Worm (Caenorhabditis elegans): ENCODE results near the gene B0244.4.

Gene B0244.4

DNA sequence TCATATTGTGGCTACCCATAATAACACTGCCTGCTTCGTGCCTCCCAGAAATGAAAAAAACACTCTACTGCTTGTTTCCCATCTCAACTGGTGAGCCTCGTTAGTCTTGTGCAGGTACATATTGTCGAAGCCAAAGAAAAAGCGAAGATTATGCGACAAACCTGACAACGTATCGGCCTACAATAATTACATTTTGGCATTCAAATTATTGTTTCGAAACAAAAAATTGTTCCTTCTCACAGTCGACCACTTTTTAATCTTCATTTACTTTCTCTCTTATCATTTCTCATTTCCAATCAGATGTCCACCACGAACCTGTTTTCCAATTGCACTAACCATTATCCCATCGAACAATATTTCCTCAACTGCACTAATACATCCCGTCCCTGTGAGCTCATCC, 4.2 kb upstream of the B0244.4 start, which contains the start of gene B0244.15 (continued):
- TF ChIP-seq pag-3 (tag; optimal IDR thresholded peaks at IDR 0.05; ENCODE audit: borderline replicate concordance) = no peak

DNA sequence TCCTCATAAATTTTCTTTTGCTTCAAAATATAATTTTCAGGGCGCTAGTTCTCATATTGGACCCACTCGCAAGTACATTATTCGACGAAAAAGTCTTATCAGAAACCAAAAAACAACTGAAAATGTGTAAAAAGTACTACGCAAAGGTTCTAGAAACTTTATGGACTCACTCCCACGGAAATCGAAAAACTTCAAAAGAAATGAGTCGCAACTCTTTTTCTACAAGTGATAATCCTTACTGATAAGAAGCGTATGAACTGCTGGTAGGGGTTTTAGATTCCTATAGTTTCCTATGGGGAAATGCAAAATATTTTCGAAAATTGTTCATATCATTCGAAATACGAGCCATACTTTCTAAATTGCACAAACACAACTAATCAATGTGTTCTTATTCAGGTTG, 2.7 kb upstream of the B0244.4 start, which contains the start of gene B0244.5:
Gene B0244.5 (plus strand): TSS at position 301 of the 400 bp plus-strand sequence.
- no peak for TF ChIP-seq pqm-1 (tag; optimal IDR thresholded peaks at IDR 0.05)
- TF ChIP-seq hlh-15 (tag; optimal IDR thresholded peaks at IDR 0.05) = no peak
- TF ChIP-seq ref-2 (tag; optimal IDR thresholded peaks at IDR 0.05) = no peak

DNA sequence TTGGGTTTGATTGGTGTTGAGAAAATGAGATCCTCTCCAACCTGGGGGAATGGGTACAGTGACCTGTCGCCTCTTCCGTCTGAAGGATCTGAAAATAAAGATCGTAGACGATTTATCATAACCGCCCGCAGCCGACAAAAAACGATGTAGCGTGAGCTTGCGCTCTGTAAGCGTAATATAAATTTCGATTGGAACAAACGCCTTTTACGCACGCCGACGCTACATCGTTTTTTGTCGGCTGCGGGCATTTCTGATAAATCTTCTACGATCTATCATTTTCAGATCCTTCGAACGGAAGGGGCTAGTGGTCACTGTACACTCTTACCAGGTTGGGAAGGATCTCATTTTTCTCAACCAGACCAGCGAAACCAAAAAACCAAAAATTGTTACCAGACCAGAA, 1.1 kb downstream of the B0244.4 start:
- TF ChIP-seq C08G9.2 (tag; optimal IDR thresholded peaks at IDR 0.05) = no peak
- no peak for TF ChIP-seq ref-2 (tag; optimal IDR thresholded peaks at IDR 0.05)
- TF ChIP-seq pax-1 (tag; optimal IDR thresholded peaks at IDR 0.05) = no peak
- no peak for TF ChIP-seq ceh-30 (tag; optimal IDR thresholded peaks at IDR 0.05)
- TF ChIP-seq ahr-1 (tag; optimal IDR thresholded peaks at IDR 0.05) = no peak
- TF ChIP-seq mec-3 (tag; optimal IDR thresholded peaks at IDR 0.05; ENCODE audit: borderline replicate concordance) = no peak
- TF ChIP-seq ets-4 (tag; optimal IDR thresholded peaks at IDR 0.05) = no peak
- no peak for TF ChIP-seq ceh-9 (tag; optimal IDR thresholded peaks at IDR 0.05)
- no peak for TF ChIP-seq lin-11 (tag; optimal IDR thresholded peaks at IDR 0.05)
- TF ChIP-seq ceh-31 (tag; optimal IDR thresholded peaks at IDR 0.05) = no peak
- no peak for TF ChIP-seq pros-1 (tag; optimal IDR thresholded peaks at IDR 0.05)
- no peak for TF ChIP-seq pat-9 (tag; optimal IDR thresholded peaks at IDR 0.05)
- no peak for TF ChIP-seq ceh-14 (tag; optimal IDR thresholded peaks at IDR 0.05)
- no peak for TF ChIP-seq C38D4.7 (GFP tag; optimal IDR thresholded peaks at IDR 0.05)
- TF ChIP-seq K02D7.2 (tag; optimal IDR thresholded peaks at IDR 0.05) = no peak
- TF ChIP-seq ceh-6 (GFP tag; optimal IDR thresholded peaks at IDR 0.05) = no peak
- no peak for TF ChIP-seq ceh-34 (tag; optimal IDR thresholded peaks at IDR 0.05)
- TF ChIP-seq eyg-1 (tag; optimal IDR thresholded peaks at IDR 0.05) = no peak

DNA sequence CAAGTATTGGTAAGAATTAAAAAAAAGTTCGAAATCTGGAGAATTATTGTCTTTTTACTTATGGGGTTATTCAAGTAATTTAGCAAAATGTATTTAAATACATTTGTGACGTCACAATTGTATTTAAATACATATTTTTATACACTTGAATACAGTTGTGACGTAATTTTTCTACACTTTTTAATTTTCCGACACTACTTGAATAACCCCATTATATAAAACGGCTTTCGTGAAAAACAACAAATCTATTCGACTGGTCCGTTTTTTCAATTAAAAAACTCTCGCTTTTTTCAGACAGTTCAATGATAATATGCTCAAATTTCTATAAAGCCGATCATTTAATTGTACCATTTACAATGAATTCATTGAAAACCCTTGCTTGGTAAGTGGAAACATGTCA, 3.2 kb downstream of the B0244.4 start:
- TF ChIP-seq ceh-30 (tag; optimal IDR thresholded peaks at IDR 0.05) = no peak

DNA sequence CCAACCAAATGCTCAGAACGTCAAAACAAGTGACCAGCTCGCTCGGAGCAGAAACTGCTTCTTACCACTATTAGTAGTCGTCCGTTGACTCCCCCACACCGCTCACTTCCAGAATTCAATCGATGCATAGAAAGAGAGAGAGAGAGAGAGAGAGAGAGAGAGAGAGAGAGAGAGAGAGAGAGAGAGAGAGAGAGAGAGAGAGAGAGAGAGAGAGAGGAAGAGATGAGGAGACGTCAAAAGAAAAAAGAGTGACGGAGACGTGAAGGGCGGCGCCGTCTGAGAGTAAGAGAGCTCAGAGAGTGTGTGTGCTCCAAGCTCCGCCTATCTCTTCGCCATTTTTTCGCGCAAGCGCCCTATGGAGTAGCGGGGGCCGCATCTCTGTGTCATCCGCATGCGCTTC, 7.9 kb downstream of the B0244.4 start, which contains the start of gene ida-1:
Gene ida-1 (plus strand): TSS at position 336 of the 400 bp plus-strand sequence.
- TF ChIP-seq C08G9.2 (tag; optimal IDR thresholded peaks at IDR 0.05) = no peak
- TF ChIP-seq C38D4.7 (GFP tag; optimal IDR thresholded peaks at IDR 0.05) = no peak
- TF ChIP-seq lin-11 (tag; optimal IDR thresholded peaks at IDR 0.05) = no peak
- no peak for TF ChIP-seq pat-9 (tag; optimal IDR thresholded peaks at IDR 0.05)
- no peak for TF ChIP-seq ceh-30 (tag; optimal IDR thresholded peaks at IDR 0.05)
- TF ChIP-seq unc-55 (GFP tag; optimal IDR thresholded peaks at IDR 0.05) = peak; percentile 36
- TF ChIP-seq ama-1 (optimal IDR thresholded peaks at IDR 0.05) = no peak
- TF ChIP-seq eyg-1 (tag; optimal IDR thresholded peaks at IDR 0.05) = no peak
- peak; percentile 3 for TF ChIP-seq hlh-13 (GFP tag; optimal IDR thresholded peaks at IDR 0.05)
- no peak for TF ChIP-seq lim-6 (tag; optimal IDR thresholded peaks at IDR 0.05)
- TF ChIP-seq K02D7.2 (tag; optimal IDR thresholded peaks at IDR 0.05) = no peak
- TF ChIP-seq sox-4 (tag; optimal IDR thresholded peaks at IDR 0.05) = no peak
- no peak for TF ChIP-seq ceh-18 (tag; optimal IDR thresholded peaks at IDR 0.05)
- peak; percentile 36 for TF ChIP-seq nfya-1 (tag; optimal IDR thresholded peaks at IDR 0.05)
- TF ChIP-seq unc-42 (tag; optimal IDR thresholded peaks at IDR 0.05) = no peak
- no peak for TF ChIP-seq dmd-4 (tag; optimal IDR thresholded peaks at IDR 0.05; ENCODE audit: borderline replicate concordance)
- TF ChIP-seq elt-4 (tag; optimal IDR thresholded peaks at IDR 0.05) = no peak
- TF ChIP-seq Y22D7AL.16 (tag; optimal IDR thresholded peaks at IDR 0.05) = no peak
- no peak for TF ChIP-seq hlh-30 (tag; optimal IDR thresholded peaks at IDR 0.05; ENCODE audit: insufficient read depth)
- no peak for TF ChIP-seq hlh-8 (tag; optimal IDR thresholded peaks at IDR 0.05)
- TF ChIP-seq pros-1 (tag; optimal IDR thresholded peaks at IDR 0.05) = no peak

Measured in whole organism, late embryonic.